Worm (Caenorhabditis elegans): ENCODE measurements around the gene cbd-1.

The cbd-1 gene

DNA sequence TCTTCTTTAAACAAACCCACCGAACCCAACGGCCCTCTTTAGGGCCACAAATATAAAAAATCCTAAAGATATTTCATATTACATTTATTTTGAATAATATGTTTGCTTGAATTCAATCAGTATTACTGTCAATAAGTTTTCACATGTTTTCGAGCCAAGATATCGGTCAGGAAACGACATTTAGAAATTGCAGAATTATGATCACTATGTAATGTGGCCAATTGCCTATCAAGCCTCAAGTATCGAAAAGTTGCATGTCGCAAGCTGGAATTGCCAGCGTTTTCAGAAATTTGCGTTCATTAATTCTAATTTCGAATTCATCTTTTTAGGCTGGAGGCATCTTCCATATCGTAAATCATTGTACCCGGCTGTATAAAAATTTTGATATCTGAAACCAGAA is 28.7 kb downstream of the cbd-1 start (continued):
- TF ChIP-seq ztf-25 (GFP tag; IDR thresholded peaks at IDR 0.05) (0 out of 2 replicates have a peak, but pooled peaks have one; percentile 26), B0035.1 (tag; optimal IDR thresholded peaks at IDR 0.05) (no peak), ceh-40 (GFP tag; IDR thresholded peaks at IDR 0.05) (no peak), fkh-3 (tag; optimal IDR thresholded peaks at IDR 0.05) (no peak), chd-7 (tag; optimal IDR thresholded peaks at IDR 0.05) (no peak), ztf-3 (GFP tag; optimal IDR thresholded peaks at IDR 0.05) (no peak), F33H1.4 (GFP tag; IDR thresholded peaks at IDR 0.05) (0 out of 2 replicates have a peak, but pooled peaks have one; percentile 23), snpc-3.4 (tag; optimal IDR thresholded peaks at IDR 0.05) (peak; percentile 37), lir-1 (GFP tag; conservative IDR thresholded peaks at IDR 0.05) (no peak), C06A6.2 (GFP tag; conservative IDR thresholded peaks at IDR 0.05) (no peak), hsf-1 (GFP tag; IDR thresholded peaks at IDR 0.05) (no peak; the same call in 1 of the 2 replicates), Y53F4B.3 (GFP tag; IDR thresholded peaks at IDR 0.05) (no peak), unc-62 (GFP tag; optimal IDR thresholded peaks at IDR 0.05) (no peak), F23B12.7 (tag; optimal IDR thresholded peaks at IDR 0.05; ENCODE audit: insufficient read depth) (no peak), ekl-4 (GFP tag; IDR thresholded peaks at IDR 0.05) (peak; percentile 64; the same call in 1 of the 2 replicates), Y95B8A.8 (GFP tag; IDR thresholded peaks at IDR 0.05) (peak; percentile 71; the same call in 1 of the 2 replicates), B0261.1 (tag; optimal IDR thresholded peaks at IDR 0.05) (no peak), ceh-27 (GFP tag; optimal IDR thresholded peaks at IDR 0.05) (no peak), nhr-120 (GFP tag; IDR thresholded peaks at IDR 0.05) (no peak), ets-4 (GFP tag; optimal IDR thresholded peaks at IDR 0.05) (no peak), F10E7.11 (tag; optimal IDR thresholded peaks at IDR 0.05) (no peak), aptf-2 (GFP tag; conservative IDR thresholded peaks at IDR 0.05) (no peak), Y79H2A.3 (GFP tag; conservative IDR thresholded peaks at IDR 0.05) (peak; percentile 46; the same call in 1 of the 2 replicates), nfyb-1 (GFP tag; IDR thresholded peaks at IDR 0.05) (no peak), nhr-80 (tag; optimal IDR thresholded peaks at IDR 0.05) (no peak), sea-2 (GFP tag; IDR thresholded peaks at IDR 0.05) (no peak), pha-4 (tag; optimal IDR thresholded peaks at IDR 0.05) (no peak), mes-4 (tag; optimal IDR thresholded peaks at IDR 0.05) (no peak), K12H6.12 (tag; optimal IDR thresholded peaks at IDR 0.05) (no peak)

DNA sequence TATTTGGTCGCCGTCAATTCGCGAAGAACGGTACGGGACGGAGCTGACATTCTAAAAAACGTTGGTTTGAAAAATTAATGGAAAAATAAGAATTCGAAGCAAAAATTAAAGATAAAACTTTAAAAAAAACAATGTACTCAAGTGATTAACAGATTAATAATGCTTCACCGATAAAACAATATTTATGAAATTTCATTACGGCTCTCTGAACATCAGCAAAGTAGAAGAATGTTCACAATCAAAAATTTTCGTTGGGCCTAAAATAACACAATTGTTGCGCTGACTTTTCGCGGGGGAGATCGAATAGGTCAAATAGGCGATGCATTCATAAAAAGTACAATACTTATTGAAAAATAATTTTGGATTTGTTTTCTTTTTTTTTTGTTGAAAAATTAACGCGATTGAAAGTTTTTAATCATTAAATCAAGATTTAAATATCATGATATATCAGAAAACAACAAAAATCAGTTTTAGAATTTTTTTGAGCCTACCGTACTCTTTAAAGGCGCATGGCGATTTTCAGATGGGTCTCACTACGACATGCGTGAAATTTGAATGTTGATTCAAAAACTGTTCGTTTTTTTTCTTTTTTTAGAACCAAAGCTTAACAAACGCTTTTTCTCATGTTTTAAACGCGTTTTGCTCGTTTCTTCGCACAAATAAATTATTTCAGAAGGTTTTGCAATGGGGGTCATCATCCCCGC is 30.6 kb downstream of the cbd-1 start, which contains the start of the genes memi-3 and cyp-31A2:
memi-3 (minus strand) TSS at position 51 of the 704 bp plus-strand sequence.
cyp-31A2 (plus strand) TSS at position 674 of the 704 bp plus-strand sequence.
- TF ChIP-seq F23B12.7 (tag; optimal IDR thresholded peaks at IDR 0.05; ENCODE audit: insufficient read depth) (no peak), dpl-1 (GFP tag; optimal IDR thresholded peaks at IDR 0.05) (peak; percentile 50), chd-7 (tag; optimal IDR thresholded peaks at IDR 0.05) (no peak), xnd-1 (tag; optimal IDR thresholded peaks at IDR 0.05) (peak; percentile 80), F39B2.1 (GFP tag; IDR thresholded peaks at IDR 0.05) (no peak), D2030.7 (GFP tag; IDR thresholded peaks at IDR 0.05) (peak; percentile 39; the same call in 1 of the 2 replicates), nhr-27 (tag; optimal IDR thresholded peaks at IDR 0.05) (no peak), ztf-22 (GFP tag; optimal IDR thresholded peaks at IDR 0.05) (no peak), ztf-28 (GFP tag; IDR thresholded peaks at IDR 0.05) (no peak), F49E8.2 (tag; optimal IDR thresholded peaks at IDR 0.05; ENCODE audit: insufficient read depth) (no peak), madf-8 (GFP tag; conservative IDR thresholded peaks at IDR 0.05) (peak; percentile 5; the same call in 1 of the 2 replicates), rec-8 (tag; optimal IDR thresholded peaks at IDR 0.05) (no peak), unc-130 (GFP tag; optimal IDR thresholded peaks at IDR 0.05) (peak; percentile 39), snpc-4 (GFP tag; optimal IDR thresholded peaks at IDR 0.05) (no peak), snpc-4 (tag; optimal IDR thresholded peaks at IDR 0.05) (peak in 1 of 4 experiments; percentile 7), T07F8.4 (tag; optimal IDR thresholded peaks at IDR 0.05) (no peak), sptf-2 (GFP tag; optimal IDR thresholded peaks at IDR 0.05) (no peak), fkh-3 (tag; optimal IDR thresholded peaks at IDR 0.05) (no peak), lag-1 (GFP tag; IDR thresholded peaks at IDR 0.05) (no peak), F33H1.4 (GFP tag; IDR thresholded peaks at IDR 0.05) (peak; percentile 87), ceh-79 (tag; optimal IDR thresholded peaks at IDR 0.05) (no peak), Y67H2A.10 (GFP tag; conservative IDR thresholded peaks at IDR 0.05) (no peak)
